Worm (Caenorhabditis elegans): ENCODE results near the gene F02A9.1.

DNA sequence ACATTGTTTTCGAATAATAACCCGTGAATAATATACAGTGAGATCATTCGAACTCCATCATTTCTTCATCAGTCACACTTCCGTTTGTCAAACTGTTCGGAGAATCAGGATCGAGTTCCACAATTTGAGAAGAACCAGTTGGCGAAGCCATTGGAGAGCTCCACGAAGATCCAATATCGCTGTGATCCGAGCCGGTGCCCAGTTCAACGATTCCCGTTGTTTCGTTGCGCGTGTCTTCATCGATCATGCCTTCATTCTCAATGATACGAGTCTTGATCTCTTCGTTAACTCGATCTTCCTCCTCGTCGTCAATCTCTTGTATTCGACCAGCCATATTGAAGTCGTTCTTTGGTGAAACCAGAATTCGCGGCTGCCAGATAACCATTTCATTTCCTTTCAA, 25.9 kb downstream of the F02A9.1 start:
- TF ChIP-seq lin-13 (GFP tag; optimal IDR thresholded peaks at IDR 0.05) (no peak), D1046.2 (GFP tag; IDR thresholded peaks at IDR 0.05) (no peak), nhr-237 (tag; optimal IDR thresholded peaks at IDR 0.05) (no peak), dve-1 (tag; optimal IDR thresholded peaks at IDR 0.05; ENCODE audit: insufficient read depth) (no peak), nhr-11 (tag; optimal IDR thresholded peaks at IDR 0.05) (no peak)
